Worm (Caenorhabditis elegans) whole organism, young adult: Measurements from ENCODE around the gene ain-1.

Experiments
- ama-1 ChIP-seq, 3 experiments: fragments of 150-350 bp in 1 of 3; sonication (generic microtip) in 2 of 3; optimal IDR thresholded peaks; 2 replicates each; lab custom pipeline; 2014 to 2018; ENCODE audit warnings: missing biosample characterization in 2 of 3, missing genetic modification characterization in 2 of 3, missing genetic modification reagents in 2 of 3
- dpl-1 ChIP-seq: fragments of 150-350 bp; optimal IDR thresholded peaks from 2 replicates; lab custom pipeline; 2014; ENCODE audit warnings: missing biosample characterization, missing genetic modification reagents, missing genetic modification characterization
- egl-18 ChIP-seq: fragments of 200-800 bp; sonication (Bioruptor generic); IDR thresholded peaks from 2 replicates; pipeline ENCODE4 v1.3.6; 2022; ENCODE audit warnings: missing genetic modification reagents, missing genetic modification characterization, missing compliant biosample characterization
- hsf-1 ChIP-seq: fragments of 200-800 bp; sonication (Bioruptor generic); IDR thresholded peaks from 2 replicates; pipeline ENCODE4 v1.3.6; 2022; ENCODE audit warnings: missing genetic modification reagents, missing genetic modification characterization, missing compliant biosample characterization
- lir-1 ChIP-seq: fragments of 200-800 bp; sonication (Bioruptor generic); conservative IDR thresholded peaks from 2 replicates; pipeline ENCODE4 v1.3.6; 2022; ENCODE audit warnings: missing genetic modification reagents, missing genetic modification characterization, missing compliant biosample characterization
- tbp1 ChIP-seq: fragments of 200-800 bp; sonication (Bioruptor generic); optimal IDR thresholded peaks from 2 replicates; lab custom pipeline; 2018; ENCODE audit warnings: mild to moderate bottlenecking, missing genetic modification characterization, missing compliant biosample characterization
- unc-62 ChIP-seq: fragments of 150-350 bp; optimal IDR thresholded peaks from 2 replicates; lab custom pipeline; 2014; ENCODE audit warnings: missing biosample characterization, missing genetic modification reagents, missing genetic modification characterization

DNA sequence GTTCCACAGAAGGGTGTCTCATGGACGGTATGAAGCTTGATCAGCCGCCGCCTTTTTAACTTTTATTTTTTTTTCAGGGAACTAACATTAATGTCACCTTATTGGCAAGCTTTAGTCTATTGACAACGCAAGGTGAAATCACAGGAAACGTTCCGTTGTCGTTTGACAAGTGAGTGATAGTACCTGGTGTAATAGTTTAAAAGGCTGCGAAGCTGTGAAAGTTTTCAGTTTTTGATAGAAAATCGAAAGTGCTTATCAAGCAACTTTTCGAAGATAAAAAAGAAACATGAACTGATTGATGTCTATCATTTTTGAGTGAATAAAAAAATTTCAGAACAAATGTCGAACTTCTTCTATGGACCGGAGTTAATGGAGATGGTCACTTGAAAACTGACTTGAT lies 20.9 kb downstream of the ain-1 start:
- TF ChIP-seq unc-62 (GFP tag; lab: Kevin White, UChicago) (no peak), egl-18 (GFP tag; lab: Robert Waterston, UW) (no peak), dpl-1 (GFP tag; lab: Kevin White, UChicago) (no peak), lir-1 (GFP tag; lab: Robert Waterston, UW) (no peak), tbp1 (GFP tag; lab: Kevin White, UChicago) (no peak), hsf-1 (no peak), ama-1 (optimal IDR thresholded peaks at IDR 0.05; lab: Kevin White, UChicago) (no peak), ama-1 (GFP tag; optimal IDR thresholded peaks at IDR 0.05; lab: Kevin White, UChicago) (no peak)
